Worm (Caenorhabditis elegans) whole organism, L2 larva: ENCODE results near the gene txt-1.

ENCODE experiments used
- C34F6.9 ChIP-seq: fragments of 150-350 bp; optimal IDR thresholded peaks from 2 replicates; lab custom pipeline; 2014; ENCODE audit warnings: missing biosample characterization, missing genetic modification characterization
- F13H6.1 ChIP-seq: sonication (generic microtip); optimal IDR thresholded peaks from 2 replicates; lab custom pipeline; 2016; ENCODE audit warnings: missing genetic modification characterization, missing compliant biosample characterization
- R02D3.7 ChIP-seq: fragments of 150-350 bp; optimal IDR thresholded peaks from 2 replicates; lab custom pipeline; 2014; ENCODE audit warnings: missing biosample characterization, missing genetic modification characterization
- Y55F3AM.14 ChIP-seq: fragments of 200-800 bp; sonication (Bioruptor generic); optimal IDR thresholded peaks from 2 replicates; lab custom pipeline; 2018; ENCODE audit warnings: mild to moderate bottlenecking, missing genetic modification characterization, missing compliant biosample characterization
- alr-1 ChIP-seq: fragments of 150-350 bp; optimal IDR thresholded peaks from 2 replicates; lab custom pipeline; 2014; ENCODE audit warnings: missing biosample characterization, missing genetic modification characterization
- aly-2 ChIP-seq: fragments of 150-350 bp; optimal IDR thresholded peaks from 2 replicates; lab custom pipeline; 2014; ENCODE audit warnings: missing biosample characterization, missing genetic modification characterization
- ama-1 ChIP-seq: fragments of 150-350 bp; optimal IDR thresholded peaks from 2 replicates; lab custom pipeline; 2018; ENCODE audit warnings: inconsistent platforms
- blmp-1 ChIP-seq: sonication (generic microtip); optimal IDR thresholded peaks from 2 replicates; lab custom pipeline; 2017; ENCODE audit warnings: missing genetic modification characterization, mild to moderate bottlenecking, missing compliant biosample characterization, antibody characterized with exemption, moderate library complexity; ENCODE audit not compliant: insufficient read depth
- ceh-16 ChIP-seq: fragments of 150-350 bp; optimal IDR thresholded peaks from 2 replicates; lab custom pipeline; 2014; ENCODE audit warnings: missing biosample characterization, missing genetic modification characterization
- ceh-82 ChIP-seq: fragments of 150-350 bp; optimal IDR thresholded peaks from 2 replicates; lab custom pipeline; 2014; ENCODE audit warnings: missing biosample characterization, missing genetic modification characterization
- dmd-4 ChIP-seq: sonication (generic microtip); optimal IDR thresholded peaks from 2 replicates; lab custom pipeline; 2017; ENCODE audit warnings: missing biosample characterization, missing genetic modification characterization
- egl-27 ChIP-seq: sonication (generic microtip); optimal IDR thresholded peaks from 3 replicates; lab custom pipeline; 2017; ENCODE audit warnings: missing biosample characterization, missing genetic modification reagents, missing genetic modification characterization
- elt-1 ChIP-seq: fragments of 150-350 bp; optimal IDR thresholded peaks from 2 replicates; lab custom pipeline; 2014; ENCODE audit warnings: missing biosample characterization, missing genetic modification characterization
- fos-1 ChIP-seq: fragments of 150-350 bp; optimal IDR thresholded peaks from 2 replicates; lab custom pipeline; 2014; ENCODE audit warnings: missing biosample characterization, missing genetic modification characterization
- gmeb-1 ChIP-seq: fragments of 150-350 bp; optimal IDR thresholded peaks from 2 replicates; lab custom pipeline; 2014; ENCODE audit warnings: missing biosample characterization, missing genetic modification characterization
- lin-11 ChIP-seq: fragments of 150-350 bp; sonication (generic microtip); optimal IDR thresholded peaks from 2 replicates; lab custom pipeline; 2014; ENCODE audit warnings: missing biosample characterization, missing genetic modification characterization, inconsistent platforms, mixed read lengths
- lin-13 ChIP-seq: fragments of 150-350 bp; optimal IDR thresholded peaks from 2 replicates; lab custom pipeline; 2014; ENCODE audit warnings: missing biosample characterization, missing genetic modification reagents, missing genetic modification characterization
- lin-39 ChIP-seq: fragments of 150-350 bp; optimal IDR thresholded peaks from 2 replicates; lab custom pipeline; 2014; ENCODE audit warnings: missing biosample characterization, missing genetic modification reagents, missing genetic modification characterization
- mab-5 ChIP-seq: fragments of 150-350 bp; optimal IDR thresholded peaks from 2 replicates; lab custom pipeline; 2014; ENCODE audit warnings: missing biosample characterization, missing genetic modification characterization
- mdl-1 ChIP-seq, 2 experiments: fragments of 150-350 bp in 1 of 2; sonication (generic microtip) in 1 of 2; optimal IDR thresholded peaks; 2 replicates each; lab custom pipeline; 2017; ENCODE audit warnings: missing biosample characterization in 2 of 2, missing genetic modification characterization in 2 of 2
- nhr-11 ChIP-seq: fragments of 150-350 bp; optimal IDR thresholded peaks from 2 replicates; lab custom pipeline; 2014; ENCODE audit warnings: missing biosample characterization, missing genetic modification characterization
- nhr-129 ChIP-seq: fragments of 150-350 bp; optimal IDR thresholded peaks from 2 replicates; lab custom pipeline; 2014; ENCODE audit warnings: missing biosample characterization, missing genetic modification characterization
- nhr-21 ChIP-seq: fragments of 150-350 bp; optimal IDR thresholded peaks from 2 replicates; lab custom pipeline; 2014; ENCODE audit warnings: missing biosample characterization, missing genetic modification characterization
- nhr-23 ChIP-seq: fragments of 150-350 bp; optimal IDR thresholded peaks from 2 replicates; lab custom pipeline; 2014; ENCODE audit warnings: missing biosample characterization, missing genetic modification reagents, missing genetic modification characterization
- nhr-237 ChIP-seq: fragments of 150-350 bp; optimal IDR thresholded peaks from 2 replicates; lab custom pipeline; 2014; ENCODE audit warnings: missing biosample characterization, missing genetic modification characterization
- nhr-25 ChIP-seq: fragments of 150-350 bp; sonication (generic microtip); optimal IDR thresholded peaks from 3 replicates; lab custom pipeline; 2014; ENCODE audit warnings: missing biosample characterization, missing genetic modification characterization
- nhr-6 ChIP-seq: fragments of 150-350 bp; optimal IDR thresholded peaks from 2 replicates; lab custom pipeline; 2014; ENCODE audit warnings: missing biosample characterization, missing genetic modification characterization
- nhr-77 ChIP-seq: fragments of 150-350 bp; optimal IDR thresholded peaks from 2 replicates; lab custom pipeline; 2014; ENCODE audit warnings: missing biosample characterization, missing genetic modification characterization
- peb-1 ChIP-seq: fragments of 150-350 bp; optimal IDR thresholded peaks from 2 replicates; lab custom pipeline; 2014; ENCODE audit warnings: missing biosample characterization, missing genetic modification characterization
- skn-1 ChIP-seq: sonication (generic microtip); optimal IDR thresholded peaks from 2 replicates; lab custom pipeline; 2017; ENCODE audit warnings: missing biosample characterization, missing genetic modification characterization
- sma-9 ChIP-seq, 2 experiments: fragments of 150-350 bp in 1 of 2; sonication (generic microtip) in 1 of 2; optimal IDR thresholded peaks; 2 replicates each; lab custom pipeline; 2014 to 2016; ENCODE audit warnings: missing genetic modification characterization in 2 of 2, mild to moderate bottlenecking in 1 of 2, missing biosample characterization in 1 of 2, missing compliant biosample characterization in 1 of 2, missing genetic modification reagents in 1 of 2, moderate library complexity in 1 of 2
- snpc-4 ChIP-seq: fragments of 150-350 bp; optimal IDR thresholded peaks from 2 replicates; lab custom pipeline; 2014; ENCODE audit warnings: missing biosample characterization, missing genetic modification characterization
- unc-62 ChIP-seq: fragments of 150-350 bp; optimal IDR thresholded peaks from 2 replicates; lab custom pipeline; 2014; ENCODE audit warnings: missing biosample characterization, missing genetic modification reagents, missing genetic modification characterization
- zag-1 ChIP-seq: fragments of 150-350 bp; optimal IDR thresholded peaks from 2 replicates; lab custom pipeline; 2014; ENCODE audit warnings: missing biosample characterization, missing genetic modification characterization
- ztf-1 ChIP-seq: fragments of 200-800 bp; sonication (Bioruptor generic); conservative IDR thresholded peaks from 2 replicates; pipeline ENCODE4 v1.3.6; 2022; ENCODE audit warnings: missing genetic modification characterization, missing compliant biosample characterization
- ztf-11 ChIP-seq: sonication (generic microtip); optimal IDR thresholded peaks from 2 replicates; lab custom pipeline; 2017; ENCODE audit warnings: missing biosample characterization, missing genetic modification characterization
- ztf-4 ChIP-seq: fragments of 150-350 bp; optimal IDR thresholded peaks from 2 replicates; lab custom pipeline; 2014; ENCODE audit warnings: missing biosample characterization, missing genetic modification characterization

The txt-1 gene

ce11 chrII:107703-108102, 1.7 kb downstream of the txt-1 start:
- no peak for TF ChIP-seq ztf-11 (tag; lab: Kevin White, UChicago)
- TF ChIP-seq aly-2 (tag; lab: Kevin White, UChicago) = no peak
- no peak for TF ChIP-seq gmeb-1 (tag; lab: Kevin White, UChicago)
- TF ChIP-seq fos-1 (tag; lab: Kevin White, UChicago) = no peak
- TF ChIP-seq zag-1 = no peak
- no peak for TF ChIP-seq mab-5 (tag; lab: Kevin White, UChicago)
- no peak for TF ChIP-seq lin-13 (GFP tag; lab: Kevin White, UChicago)
- TF ChIP-seq F13H6.1 (tag; lab: Kevin White, UChicago) = no peak
- TF ChIP-seq lin-11 (tag; lab: Kevin White, UChicago) = no peak
- no peak for TF ChIP-seq skn-1 (tag; lab: Kevin White, UChicago)
- no peak for TF ChIP-seq nhr-23
- no peak for TF ChIP-seq nhr-237
- TF ChIP-seq Y55F3AM.14 (GFP tag; lab: Kevin White, UChicago) = no peak
- no peak for TF ChIP-seq ama-1 (lab: Kevin White, UChicago)
- no peak for TF ChIP-seq blmp-1 (tag; lab: Kevin White, UChicago)
- no peak for TF ChIP-seq nhr-77 (tag; lab: Kevin White, UChicago)
- no peak for TF ChIP-seq lin-39 (tag; lab: Kevin White, UChicago)
- TF ChIP-seq dmd-4 (tag; lab: Kevin White, UChicago) = no peak
- TF ChIP-seq, all 48 proteins: peak for 0

ce11 chrII:108865-109264, 2.9 kb downstream of the txt-1 start, which contains the start of gene C50D2.2:
C50D2.2 (plus strand) TSS chrII:109165.
- TF ChIP-seq mdl-1 (tag; optimal IDR thresholded peaks at IDR 0.05; lab: Kevin White, UChicago) = no peak
- TF ChIP-seq ztf-4 (tag; lab: Kevin White, UChicago) = no peak
- no peak for TF ChIP-seq alr-1
- no peak for TF ChIP-seq nhr-237
- TF ChIP-seq R02D3.7 = no peak
- TF ChIP-seq ceh-82 = no peak
- TF ChIP-seq nhr-23 = no peak
- TF ChIP-seq skn-1 (tag; lab: Kevin White, UChicago) = no peak
- no peak for TF ChIP-seq ztf-1 (GFP tag; lab: Robert Waterston, UW)
- TF ChIP-seq peb-1 (tag; lab: Kevin White, UChicago) = no peak
- no peak for TF ChIP-seq unc-62 (GFP tag; lab: Kevin White, UChicago)
- TF ChIP-seq nhr-25 = no peak
- no peak for TF ChIP-seq Y55F3AM.14 (GFP tag; lab: Kevin White, UChicago)
- TF ChIP-seq ceh-16 = no peak
- no peak for TF ChIP-seq dmd-4 (tag; lab: Kevin White, UChicago)
- TF ChIP-seq lin-13 (GFP tag; lab: Kevin White, UChicago) = no peak
- TF ChIP-seq lin-39 (tag; lab: Kevin White, UChicago) = no peak

DNA sequence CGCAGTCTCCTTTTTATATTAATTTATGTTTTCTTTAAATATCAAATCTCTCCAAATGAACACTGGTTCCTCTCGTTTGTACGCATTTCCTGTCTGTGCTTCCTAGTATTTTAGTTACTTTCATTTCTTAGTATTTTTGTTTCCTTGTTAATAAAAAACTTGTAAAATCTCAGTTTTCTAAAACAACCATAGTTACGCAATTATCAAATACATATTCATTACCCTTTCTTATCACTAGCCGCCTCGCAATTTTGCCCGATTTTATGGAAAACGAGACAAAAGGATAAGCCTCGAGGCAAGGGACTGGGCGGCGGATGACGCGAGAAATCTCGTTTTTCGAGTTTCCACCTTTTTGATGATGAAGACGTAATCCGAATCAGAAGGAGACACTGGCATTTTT, 5.3 kb downstream of the txt-1 start, which contains the start of gene C50D2.1:
C50D2.1 (plus strand) TSS at position 301 of the 400 bp plus-strand sequence.
- TF ChIP-seq blmp-1 (tag; lab: Kevin White, UChicago) (no peak), nhr-129 (tag; lab: Kevin White, UChicago) (no peak), elt-1 (tag; lab: Kevin White, UChicago) (no peak), nhr-21 (no peak), sma-9 (GFP tag; optimal IDR thresholded peaks at IDR 0.05; lab: Kevin White, UChicago) (no peak), sma-9 (tag; optimal IDR thresholded peaks at IDR 0.05; lab: Kevin White, UChicago) (no peak), unc-62 (GFP tag; lab: Kevin White, UChicago) (no peak), ama-1 (lab: Kevin White, UChicago) (no peak), snpc-4 (tag; lab: Kevin White, UChicago) (no peak), alr-1 (no peak), skn-1 (tag; lab: Kevin White, UChicago) (no peak), dmd-4 (tag; lab: Kevin White, UChicago) (no peak), nhr-11 (tag; lab: Kevin White, UChicago) (no peak), ceh-16 (no peak), nhr-6 (tag; lab: Kevin White, UChicago) (no peak), C34F6.9 (tag; lab: Kevin White, UChicago) (no peak), Y55F3AM.14 (GFP tag; lab: Kevin White, UChicago) (no peak), peb-1 (tag; lab: Kevin White, UChicago) (no peak), nhr-77 (tag; lab: Kevin White, UChicago) (no peak), egl-27 (no peak), gmeb-1 (tag; lab: Kevin White, UChicago) (no peak)
